Worm (Caenorhabditis elegans) whole organism, L1 larva: ENCODE measurements around the gene clec-75.

ENCODE experiments used
- C16A3.4 ChIP-seq: fragments of 150-350 bp; optimal IDR thresholded peaks from 2 replicates; lab custom pipeline; 2014; ENCODE audit warnings: missing biosample characterization, missing genetic modification characterization
- C34B4.2 ChIP-seq: sonication (generic microtip); optimal IDR thresholded peaks from 2 replicates; lab custom pipeline; 2017; ENCODE audit warnings: mild to moderate bottlenecking, missing genetic modification characterization, missing compliant biosample characterization
- aha-1 ChIP-seq: fragments of 150-350 bp; optimal IDR thresholded peaks from 2 replicates; lab custom pipeline; 2014; ENCODE audit warnings: missing biosample characterization, missing genetic modification characterization
- alr-1 ChIP-seq: fragments of 200-800 bp; sonication (Bioruptor generic); optimal IDR thresholded peaks from 2 replicates; lab custom pipeline; 2018; ENCODE audit warnings: borderline replicate concordance, mild to moderate bottlenecking, missing genetic modification characterization, missing compliant biosample characterization
- blmp-1 ChIP-seq: fragments of 150-350 bp; optimal IDR thresholded peaks from 2 replicates; lab custom pipeline; 2014; ENCODE audit warnings: missing biosample characterization, missing genetic modification characterization
- ceh-8 ChIP-seq: fragments of 200-800 bp; sonication (Bioruptor generic); optimal IDR thresholded peaks from 2 replicates; lab custom pipeline; 2018; ENCODE audit warnings: mild to moderate bottlenecking, missing genetic modification characterization, moderate library complexity, missing compliant biosample characterization
- ceh-88 ChIP-seq: fragments of 200-800 bp; sonication (Bioruptor generic); IDR thresholded peaks from 2 replicates; pipeline ENCODE4 v1.3.6; 2022; ENCODE audit warnings: missing genetic modification characterization, missing compliant biosample characterization
- dpl-1 ChIP-seq, 3 experiments: fragments of 150-350 bp in 2 of 3; sonication (generic microtip) in 1 of 3; optimal IDR thresholded peaks; 2 replicates each; lab custom pipeline; 2014 to 2017; ENCODE audit warnings: missing biosample characterization in 3 of 3, missing genetic modification characterization in 3 of 3, missing genetic modification reagents in 3 of 3
- efl-1 ChIP-seq, 4 experiments: fragments of 150-350 bp; optimal IDR thresholded peaks in 3 of 4; peaks in 1 of 4; 1 replicate in 1 of 4; 2 replicates in 3 of 4; lab custom pipeline; 2014; ENCODE audit warnings: missing biosample characterization in 2 of 4, missing genetic modification characterization in 2 of 4, missing genetic modification reagents in 2 of 4
- efl-3 ChIP-seq: fragments of 200-800 bp; sonication (Bioruptor generic); optimal IDR thresholded peaks from 2 replicates; lab custom pipeline; 2018; ENCODE audit warnings: mild to moderate bottlenecking, missing genetic modification characterization, missing compliant biosample characterization
- egl-13 ChIP-seq: sonication (generic microtip); optimal IDR thresholded peaks from 2 replicates; lab custom pipeline; 2016; ENCODE audit warnings: missing genotype, missing genetic modification reagents, missing genetic modification characterization, missing compliant biosample characterization
- elt-2 ChIP-seq: sonication (generic microtip); optimal IDR thresholded peaks from 2 replicates; lab custom pipeline; 2016; ENCODE audit warnings: missing genetic modification characterization, mild to moderate bottlenecking, inconsistent platforms, missing compliant biosample characterization, missing genetic modification reagents
- elt-3 ChIP-seq, 6 experiments: fragments of 150-350 bp in 1 of 6; sonication (generic microtip); optimal IDR thresholded peaks; 2 replicates each; lab custom pipeline; 2017 to 2018; ENCODE audit warnings: missing biosample characterization in 6 of 6, missing genetic modification characterization in 6 of 6, inconsistent platforms in 1 of 6
- fkh-10 ChIP-seq: sonication (generic microtip); optimal IDR thresholded peaks from 2 replicates; lab custom pipeline; 2017; ENCODE audit warnings: missing biosample characterization, missing genetic modification reagents, missing genetic modification characterization
- grh-1 ChIP-seq: fragments of 200-800 bp; sonication (Bioruptor generic); IDR thresholded peaks from 2 replicates; pipeline ENCODE4 v1.3.6; 2022; ENCODE audit warnings: missing genetic modification reagents, missing genetic modification characterization, missing compliant biosample characterization
- hlh-17 ChIP-seq: fragments of 200-800 bp; sonication (Bioruptor generic); optimal IDR thresholded peaks from 2 replicates; lab custom pipeline; 2018; ENCODE audit warnings: missing genetic modification characterization, mild to moderate bottlenecking, missing compliant biosample characterization, moderate library complexity, borderline replicate concordance
- hlh-4 ChIP-seq: sonication (generic microtip); optimal IDR thresholded peaks from 2 replicates; lab custom pipeline; 2016; ENCODE audit warnings: mild to moderate bottlenecking, missing genetic modification characterization, missing compliant biosample characterization
- irx-1 ChIP-seq: sonication (generic microtip); optimal IDR thresholded peaks from 2 replicates; lab custom pipeline; 2016; ENCODE audit warnings: missing genetic modification characterization, missing compliant biosample characterization
- isw-1 ChIP-seq: fragments of 200-800 bp; sonication (Bioruptor generic); IDR thresholded peaks from 2 replicates; pipeline ENCODE4 v1.3.6; 2022; ENCODE audit warnings: missing genetic modification characterization, missing compliant biosample characterization
- lin-35 ChIP-seq, 2 experiments: fragments of 150-350 bp; optimal IDR thresholded peaks; 2 replicates each; lab custom pipeline; 2014; ENCODE audit warnings: missing biosample characterization in 2 of 2, missing genetic modification characterization in 2 of 2, missing genetic modification reagents in 2 of 2
- lir-3 ChIP-seq: sonication (generic microtip); optimal IDR thresholded peaks from 2 replicates; lab custom pipeline; 2016; ENCODE audit warnings: mild to moderate bottlenecking, missing genetic modification characterization, moderate library complexity, missing compliant biosample characterization; ENCODE audit not compliant: poor library complexity
- mab-9 ChIP-seq: fragments of 200-800 bp; sonication (Bioruptor generic); IDR thresholded peaks from 2 replicates; pipeline ENCODE4 v1.3.6; 2022; ENCODE audit warnings: missing genetic modification reagents, missing genetic modification characterization, missing compliant biosample characterization
- mef-2 ChIP-seq: fragments of 150-350 bp; optimal IDR thresholded peaks from 2 replicates; lab custom pipeline; 2014; ENCODE audit warnings: missing biosample characterization, missing genetic modification characterization
- nhr-11 ChIP-seq: fragments of 150-350 bp; optimal IDR thresholded peaks from 2 replicates; lab custom pipeline; 2014; ENCODE audit warnings: missing biosample characterization, missing genetic modification characterization
- nhr-47 ChIP-seq: sonication (generic microtip); optimal IDR thresholded peaks from 2 replicates; lab custom pipeline; 2016; ENCODE audit warnings: mild to moderate bottlenecking, missing genetic modification characterization, moderate library complexity, missing compliant biosample characterization
- nhr-84 ChIP-seq: sonication (generic microtip); optimal IDR thresholded peaks from 2 replicates; lab custom pipeline; 2017; ENCODE audit warnings: missing biosample characterization, missing genetic modification characterization
- nhr-85 ChIP-seq: sonication (generic microtip); peaks from one replicate; lab custom pipeline; 2016; ENCODE audit warnings: missing genetic modification characterization, inconsistent platforms, missing compliant biosample characterization
- rnt-1 ChIP-seq: sonication (generic microtip); optimal IDR thresholded peaks from 2 replicates; lab custom pipeline; 2016; ENCODE audit warnings: mild to moderate bottlenecking, missing genetic modification characterization, moderate library complexity, missing compliant biosample characterization
- skn-1 ChIP-seq: fragments of 150-350 bp; optimal IDR thresholded peaks from 2 replicates; lab custom pipeline; 2014; ENCODE audit warnings: missing biosample characterization, missing genetic modification characterization
- sup-37 ChIP-seq: fragments of 200-800 bp; sonication (Bioruptor generic); optimal IDR thresholded peaks from 2 replicates; lab custom pipeline; 2018; ENCODE audit warnings: mild to moderate bottlenecking, missing genetic modification characterization, missing compliant biosample characterization
- swsn-7 ChIP-seq: sonication (generic microtip); optimal IDR thresholded peaks from 2 replicates; lab custom pipeline; 2016; ENCODE audit warnings: missing genetic modification characterization, missing compliant biosample characterization
- tlp-1 ChIP-seq: fragments of 150-350 bp; optimal IDR thresholded peaks from 2 replicates; lab custom pipeline; 2014; ENCODE audit warnings: missing biosample characterization, missing genetic modification characterization
- unc-30 ChIP-seq: sonication (generic microtip); optimal IDR thresholded peaks from 2 replicates; lab custom pipeline; 2017; ENCODE audit warnings: missing biosample characterization, missing genetic modification characterization
- unc-98 ChIP-seq: fragments of 200-800 bp; sonication (Bioruptor generic); IDR thresholded peaks from 2 replicates; pipeline ENCODE4 v1.3.6; 2022; ENCODE audit warnings: missing genetic modification characterization, missing compliant biosample characterization
- vab-15 ChIP-seq: sonication (generic microtip); optimal IDR thresholded peaks from 2 replicates; lab custom pipeline; 2017; ENCODE audit warnings: missing genotype, mild to moderate bottlenecking, missing genetic modification characterization, missing compliant biosample characterization

Gene clec-75

DNA sequence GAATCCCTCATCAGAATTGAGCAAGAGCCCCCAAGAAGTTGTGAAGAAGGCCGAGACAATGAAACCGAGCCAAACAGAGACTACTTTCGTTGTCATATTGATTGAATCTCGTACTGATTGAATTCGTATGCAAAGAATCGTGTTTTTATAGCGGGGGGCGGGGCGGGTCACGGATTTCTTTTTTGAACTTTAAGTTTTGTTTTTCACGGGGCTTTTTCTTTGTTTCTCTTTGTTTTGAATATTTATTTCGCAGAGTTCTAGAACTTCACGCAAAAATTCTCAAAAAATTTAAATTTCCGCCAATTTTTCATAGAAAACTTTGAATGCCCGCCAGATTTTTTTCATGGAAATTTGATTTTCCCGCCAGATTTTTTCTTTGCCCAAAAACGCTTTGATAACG is 4.4 kb upstream of the clec-75 start, which contains the start of gene clec-73:
TSS of gene clec-73 (minus strand) at position 101 of the 400 bp plus-strand sequence.
- no peak for TF ChIP-seq fkh-10 (GFP tag; lab: Kevin White, UChicago)
- no peak for TF ChIP-seq nhr-47
- TF ChIP-seq mab-9 (GFP tag; lab: Robert Waterston, UW), result no peak

DNA sequence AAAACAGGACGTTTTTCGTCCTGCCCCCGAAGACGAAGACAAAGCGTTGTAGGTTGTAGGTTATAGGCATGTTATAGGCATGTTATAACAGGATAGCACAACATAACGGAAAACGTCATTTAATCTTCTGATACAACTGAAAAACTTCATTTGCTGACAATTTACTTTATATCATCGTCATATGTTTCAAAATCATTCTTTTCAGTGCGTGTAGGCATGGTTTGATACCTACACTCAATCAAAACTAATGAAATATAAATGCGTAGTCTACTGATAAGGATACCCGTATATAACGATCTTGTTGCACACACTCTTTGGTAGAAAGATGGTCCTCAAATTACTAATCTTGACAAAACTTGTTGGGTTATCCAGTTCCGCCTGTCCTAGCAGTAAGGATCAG is 3.8 kb upstream of the clec-75 start, which contains the start of gene clec-74:
TSS of gene clec-74 (plus strand) at position 301 of the 400 bp plus-strand sequence.
- no peak for TF ChIP-seq egl-13
- TF ChIP-seq tlp-1 (tag; lab: Kevin White, UChicago), result no peak
- TF ChIP-seq fkh-10 (GFP tag; lab: Kevin White, UChicago), result no peak
- TF ChIP-seq nhr-11, result no peak
- TF ChIP-seq vab-15 (tag; lab: Kevin White, UChicago), result no peak
- no peak for TF ChIP-seq hlh-4 (tag; lab: Kevin White, UChicago)
- TF ChIP-seq blmp-1 (tag; lab: Kevin White, UChicago), result no peak
- TF ChIP-seq elt-3 (tag; optimal IDR thresholded peaks at IDR 0.05; lab: Kevin White, UChicago), result no peak
- no peak for TF ChIP-seq lir-3
- TF ChIP-seq aha-1 (tag; lab: Kevin White, UChicago), result no peak
- TF ChIP-seq skn-1 (tag; lab: Kevin White, UChicago), result no peak

DNA sequence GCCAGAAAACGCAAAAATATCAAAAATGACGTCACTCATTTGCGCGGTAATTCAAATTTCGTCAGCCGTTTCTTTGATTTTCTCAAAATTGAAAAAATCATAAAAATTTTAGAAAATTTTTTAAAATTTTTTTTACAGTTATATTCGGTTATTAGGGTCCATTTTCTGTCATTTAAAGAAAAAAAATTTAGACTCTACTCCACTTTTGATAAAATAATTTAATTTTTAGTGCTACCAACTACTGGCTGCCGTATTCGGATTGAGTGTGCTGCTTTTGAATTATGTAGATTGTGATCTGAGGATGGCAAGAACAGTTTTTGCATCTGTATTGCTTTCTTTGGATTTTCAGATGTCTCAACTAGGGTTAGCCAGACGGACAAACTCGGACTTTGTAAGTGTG is 2.0 kb downstream of the clec-75 start, which contains the start of gene Y46C8AM.1:
TSS of gene Y46C8AM.1 (plus strand) at position 301 of the 400 bp plus-strand sequence.
- TF ChIP-seq ceh-8, result no peak
- no peak for TF ChIP-seq rnt-1 (tag; lab: Kevin White, UChicago)
- TF ChIP-seq irx-1 (tag; lab: Kevin White, UChicago), result no peak
- no peak for TF ChIP-seq efl-1 (optimal IDR thresholded peaks at IDR 0.05; lab: Kevin White, UChicago)
- no peak for TF ChIP-seq efl-1 (GFP tag; optimal IDR thresholded peaks at IDR 0.05 in 1 of 2; lab: Kevin White, UChicago)
- TF ChIP-seq mef-2, result no peak
- no peak for TF ChIP-seq nhr-85 (tag; lab: Kevin White, UChicago)
- TF ChIP-seq egl-13, result no peak
- TF ChIP-seq blmp-1 (tag; lab: Kevin White, UChicago), result no peak
- TF ChIP-seq ceh-88 (GFP tag; lab: Robert Waterston, UW), result no peak
- TF ChIP-seq C34B4.2 (tag; lab: Kevin White, UChicago), result no peak
- TF ChIP-seq hlh-17, result no peak
- TF ChIP-seq nhr-84 (tag; lab: Kevin White, UChicago), result no peak
- no peak for TF ChIP-seq efl-3

DNA sequence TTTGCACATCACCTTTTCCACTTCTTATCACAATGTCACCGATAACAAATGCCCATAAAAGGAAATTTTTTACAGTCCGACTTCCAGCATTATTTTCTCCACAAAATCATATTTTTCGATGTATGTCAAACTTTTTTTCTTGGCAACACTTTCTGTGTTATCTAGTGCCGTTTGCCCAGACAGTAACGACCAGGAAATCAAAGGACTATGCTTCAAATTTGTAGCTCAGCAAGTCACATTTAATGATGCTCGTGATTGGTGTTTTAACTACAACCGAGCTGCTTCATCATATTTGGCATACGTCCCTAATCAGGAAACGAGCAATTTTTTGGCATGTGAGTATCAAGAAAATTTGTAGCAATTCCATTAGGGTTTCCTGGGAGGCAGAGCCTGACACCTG is 3.0 kb downstream of the clec-75 start:
- peak in 1 of 2 experiments; percentile 11 for TF ChIP-seq lin-35 (GFP tag; optimal IDR thresholded peaks at IDR 0.05; lab: Kevin White, UChicago)
- no peak for TF ChIP-seq efl-1 (optimal IDR thresholded peaks at IDR 0.05; lab: Kevin White, UChicago)
- TF ChIP-seq efl-1 (GFP tag; optimal IDR thresholded peaks at IDR 0.05 in 1 of 2; lab: Kevin White, UChicago), result peak in 1 of 2 experiments; percentile 71
- no peak for TF ChIP-seq sup-37 (GFP tag; lab: Kevin White, UChicago)
- TF ChIP-seq elt-2 (tag; lab: Kevin White, UChicago), result peak; percentile 79
- no peak for TF ChIP-seq unc-30

DNA sequence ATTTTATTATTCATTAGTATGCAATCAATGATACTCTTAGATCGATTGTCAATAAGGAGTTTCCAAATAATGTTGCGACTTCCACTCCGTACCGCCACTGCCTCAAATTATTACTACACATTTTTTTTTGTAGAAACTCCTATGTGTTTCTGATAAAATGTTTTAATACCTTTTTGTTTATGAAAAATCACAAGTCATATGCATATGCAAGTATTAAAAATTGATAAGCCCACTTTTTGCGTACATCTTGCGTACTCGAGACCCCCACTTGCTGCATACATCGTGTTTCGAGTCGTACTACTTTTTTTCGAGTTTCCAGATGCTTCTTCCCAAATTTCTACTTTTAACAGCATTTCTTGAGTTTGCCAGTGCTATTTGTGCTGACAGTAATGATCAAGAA is 4.5 kb downstream of the clec-75 start, which contains the start of gene clec-76:
TSS of gene clec-76 (plus strand) at position 234 of the 400 bp plus-strand sequence.
- TF ChIP-seq alr-1 (tag; lab: Kevin White, UChicago), result no peak
- no peak for TF ChIP-seq dpl-1 (GFP tag; optimal IDR thresholded peaks at IDR 0.05; lab: Kevin White, UChicago)
- TF ChIP-seq swsn-7 (tag; lab: Kevin White, UChicago), result no peak
- TF ChIP-seq lin-35 (GFP tag; optimal IDR thresholded peaks at IDR 0.05; lab: Kevin White, UChicago), result peak in 1 of 2 experiments; percentile 2
- peak; percentile 82 for TF ChIP-seq elt-2 (tag; lab: Kevin White, UChicago)
- no peak for TF ChIP-seq C16A3.4 (tag; lab: Kevin White, UChicago)
- no peak for TF ChIP-seq lir-3
- TF ChIP-seq grh-1 (GFP tag; lab: Robert Waterston, UW), result no peak
- no peak for TF ChIP-seq unc-98
- no peak for TF ChIP-seq efl-3
- TF ChIP-seq isw-1 (GFP tag; lab: Robert Waterston, UW), result no peak
